Fruit fly (Drosophila melanogaster): ENCODE measurements around the gene Mgat2.

Gene Mgat2

dm6 chr3R:30043139-30043744 is 21.2 kb upstream of the Mgat2 start, which contains the start of gene Sry-delta (continued):
- TF ChIP-seq bowl (GFP tag; IDR thresholded peaks at IDR 0.05) (0 out of 2 replicates have a peak, but pooled peaks have one; percentile 25), Elba2 (GFP tag; optimal IDR thresholded peaks at IDR 0.05) (no peak), HmgZ (tag; optimal IDR thresholded peaks at IDR 0.05) (peak; percentile 90), CG12942 (GFP tag; optimal IDR thresholded peaks at IDR 0.05) (peak; percentile 86), Doc2 (GFP tag; IDR thresholded peaks at IDR 0.05) (no peak), CG5953 (GFP tag; IDR thresholded peaks at IDR 0.05) (0 out of 2 replicates have a peak, but pooled peaks have one; percentile 23), PHDP (tag; optimal IDR thresholded peaks at IDR 0.05) (peak; percentile 72), CG14965 (GFP tag; optimal IDR thresholded peaks at IDR 0.05; ENCODE audit: borderline replicate concordance) (peak; percentile 3), CG8765 (GFP tag; IDR thresholded peaks at IDR 0.05) (peak; percentile 57; the same call in 1 of the 2 replicates), ems (GFP tag; optimal IDR thresholded peaks at IDR 0.05) (peak; percentile 69), chn (GFP tag; optimal IDR thresholded peaks at IDR 0.05) (peak; percentile 85), ewg (GFP tag; optimal IDR thresholded peaks at IDR 0.05) (no peak), Sox100B (GFP tag; optimal IDR thresholded peaks at IDR 0.05) (no peak), Sry-β (GFP tag; optimal IDR thresholded peaks at IDR 0.05) (peak; percentile 83), gfzf (GFP tag; optimal IDR thresholded peaks at IDR 0.05) (peak; percentile 52), fd102C (GFP tag; optimal IDR thresholded peaks at IDR 0.05) (peak; percentile 44), H2.0 (GFP tag; IDR thresholded peaks at IDR 0.05) (peak; percentile 60), abd-A (tag; optimal IDR thresholded peaks at IDR 0.05) (no peak), ttk (GFP tag; IDR thresholded peaks at IDR 0.05) (peak; percentile 69), CG34376 (GFP tag; optimal IDR thresholded peaks at IDR 0.05) (peak; percentile 72), gce (GFP tag; IDR thresholded peaks at IDR 0.05) (0 out of 3 replicates have a peak, but pooled peaks have one; percentile 20), nmo (GFP tag; optimal IDR thresholded peaks at IDR 0.05) (peak; percentile 81), MTF-1 (GFP tag; optimal IDR thresholded peaks at IDR 0.05; ENCODE audit: borderline replicate concordance) (peak; percentile 51), Lim3 (GFP tag; IDR thresholded peaks at IDR 0.05) (no peak), CG2712 (tag; optimal IDR thresholded peaks at IDR 0.05) (peak; percentile 83), CG17359 (tag; optimal IDR thresholded peaks at IDR 0.05) (peak; percentile 73), mam (GFP tag; optimal IDR thresholded peaks at IDR 0.05) (peak; percentile 94), CG17829 (tag; optimal IDR thresholded peaks at IDR 0.05) (peak; percentile 84), Ssrp (tag; optimal IDR thresholded peaks at IDR 0.05) (peak; percentile 40), Drgx (GFP tag; IDR thresholded peaks at IDR 0.05) (peak; percentile 55; the same call in 1 of the 2 replicates), pnt (GFP tag; optimal IDR thresholded peaks at IDR 0.05) (peak; percentile 86), caup (GFP tag; optimal IDR thresholded peaks at IDR 0.05; ENCODE audit: severe bottlenecking) (no peak), lilli (GFP tag; optimal IDR thresholded peaks at IDR 0.05) (peak; percentile 93), Mrtf (GFP tag; IDR thresholded peaks at IDR 0.05) (peak; percentile 58; the same call in 1 of the 3 replicates), MBD-R2 (GFP tag; IDR thresholded peaks at IDR 0.05) (peak; percentile 98), NC2α (GFP tag; optimal IDR thresholded peaks at IDR 0.05) (peak; percentile 69), ap (GFP tag; IDR thresholded peaks at IDR 0.05) (peak; percentile 46), CG15269 (tag; optimal IDR thresholded peaks at IDR 0.05) (no peak), btn (GFP tag; optimal IDR thresholded peaks at IDR 0.05) (peak; percentile 38), tx (GFP tag; optimal IDR thresholded peaks at IDR 0.05) (peak; percentile 83), Ravus (GFP tag; IDR thresholded peaks at IDR 0.05) (0 out of 2 replicates have a peak, but pooled peaks have one; percentile 2), CG34422 (GFP tag; IDR thresholded peaks at IDR 0.05) (peak; percentile 84), hb (GFP tag; IDR thresholded peaks at IDR 0.05; ENCODE audit: partially characterized antibody) (peak; percentile 60; the same call in 2 of the 3 replicates), Dek (tag; optimal IDR thresholded peaks at IDR 0.05) (peak; percentile 83), CG11560 (tag; IDR thresholded peaks at IDR 0.05) (0 out of 3 replicates have a peak, but pooled peaks have one; percentile 28), ssp (GFP tag; IDR thresholded peaks at IDR 0.05) (peak; percentile 83), Hmr (GFP tag; optimal IDR thresholded peaks at IDR 0.05) (peak; percentile 85), Dll (GFP tag; IDR thresholded peaks at IDR 0.05; ENCODE audit: partially characterized antibody) (peak; percentile 79), ab (GFP tag; optimal IDR thresholded peaks at IDR 0.05) (peak; percentile 45)

Data from whole organism, embryonic.